Worm (Caenorhabditis elegans) whole organism, L4/young adult: Measurements from ENCODE around the gene bir-1.

ENCODE experiments used
- W03F9.2 ChIP-seq: fragments of 150-350 bp; optimal IDR thresholded peaks from 2 replicates; lab custom pipeline; 2014; ENCODE audit warnings: missing biosample characterization, missing genetic modification characterization
- dao-5 ChIP-seq: sonication (generic microtip); optimal IDR thresholded peaks from 2 replicates; lab custom pipeline; 2016; ENCODE audit warnings: missing genotype, missing genetic modification characterization, moderate library complexity, missing compliant biosample characterization
- him-1 ChIP-seq: sonication (generic microtip); optimal IDR thresholded peaks from 2 replicates; lab custom pipeline; 2016; ENCODE audit warnings: missing genotype, missing genetic modification reagents, missing genetic modification characterization, missing compliant biosample characterization

ce11 chrV:11614805-11615497 lies 29.3 kb upstream of the bir-1 start:
- TF ChIP-seq dao-5 (tag; lab: Kevin White, UChicago), result no peak
- TF ChIP-seq him-1 (tag; lab: Kevin White, UChicago), result no peak
- TF ChIP-seq W03F9.2 (tag; lab: Kevin White, UChicago), result no peak
